Fruit fly (Drosophila melanogaster): ENCODE measurements around the gene CG13243.

DNA sequence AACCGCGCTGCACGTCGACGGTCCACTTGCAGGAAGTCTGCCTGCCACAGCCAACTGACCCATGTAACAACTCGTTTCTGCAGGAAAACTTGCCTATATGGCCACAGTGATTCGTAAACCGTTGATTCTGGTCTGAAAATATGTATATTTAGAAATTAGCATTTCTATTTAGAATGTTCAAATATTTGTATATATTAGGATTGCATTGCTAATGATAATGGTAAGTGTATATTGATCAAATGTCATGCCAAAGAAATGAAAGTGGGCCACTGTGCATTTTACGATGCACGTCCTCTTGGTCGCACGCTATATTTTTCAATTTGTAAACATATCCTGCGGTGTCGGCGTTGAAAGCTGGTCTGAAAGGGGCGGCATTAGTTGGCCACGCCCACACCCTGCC lies 33.8 kb downstream of the CG13243 start:
- TF ChIP-seq CG12768 (GFP tag; optimal IDR thresholded peaks at IDR 0.05), result no peak
- TF ChIP-seq kay (GFP tag; ENCODE audit: borderline replicate concordance), result no peak
- TF ChIP-seq toe (GFP tag; optimal IDR thresholded peaks at IDR 0.05), result no peak
- TF ChIP-seq CG14711 (tag; optimal IDR thresholded peaks at IDR 0.05), result no peak
- TF ChIP-seq CG33017 (tag; optimal IDR thresholded peaks at IDR 0.05), result no peak
- no peak for TF ChIP-seq pad (GFP tag; optimal IDR thresholded peaks at IDR 0.05)
- no peak for TF ChIP-seq ovo (GFP tag; optimal IDR thresholded peaks at IDR 0.05)
- no peak for TF ChIP-seq cnc (optimal IDR thresholded peaks at IDR 0.05)

All from whole organism, adult.